Worm (Caenorhabditis elegans): Measurements from ENCODE around the gene C16A11.7.

DNA sequence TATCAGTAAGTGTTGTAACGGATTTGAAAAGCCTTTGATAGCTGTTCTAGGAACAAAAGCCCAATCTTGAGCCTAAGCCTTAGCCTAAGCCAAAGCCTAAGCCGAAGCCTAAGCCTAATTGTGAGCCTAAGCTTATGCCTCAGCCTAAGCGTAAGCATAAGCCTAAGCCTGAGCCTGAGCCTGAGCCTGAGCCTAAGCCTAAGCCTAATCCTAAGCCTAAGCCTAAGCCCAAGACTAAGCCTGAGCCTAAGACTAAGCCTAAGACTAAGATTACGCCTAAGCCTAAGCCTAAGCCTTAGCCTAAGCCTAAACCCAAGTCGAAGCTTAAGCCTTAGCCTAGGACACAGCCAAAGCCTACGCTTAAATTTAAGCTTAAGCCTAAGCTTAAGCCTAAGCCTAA is 20.9 kb upstream of the C16A11.7 start:
- TF ChIP-seq him-1 (tag; optimal IDR thresholded peaks at IDR 0.05) = no peak
- TF ChIP-seq W03F9.2 (tag; optimal IDR thresholded peaks at IDR 0.05) = no peak
